Worm (Caenorhabditis elegans): ENCODE data around the gene sra-3.

The sra-3 gene

ce11 chrII:9540723-9541122 lies at the start of gene sra-3:
TSS of gene sra-3 (minus strand) at chrII:9540823.
- TF ChIP-seq dao-5 (tag; optimal IDR thresholded peaks at IDR 0.05) (no peak), him-1 (tag; optimal IDR thresholded peaks at IDR 0.05) (no peak), W03F9.2 (tag; optimal IDR thresholded peaks at IDR 0.05) (no peak)

- no peak for TF ChIP-seq W03F9.2 (tag; optimal IDR thresholded peaks at IDR 0.05)
- no peak for TF ChIP-seq dao-5 (tag; optimal IDR thresholded peaks at IDR 0.05)
- TF ChIP-seq him-1 (tag; optimal IDR thresholded peaks at IDR 0.05) = no peak
These were observed 49.0 kb upstream of the sra-3 start, which contains the start of gene eral-1 for ce11 chrII:9589667-9590066. TSS of gene eral-1 (minus strand) at chrII:9589767.

DNA sequence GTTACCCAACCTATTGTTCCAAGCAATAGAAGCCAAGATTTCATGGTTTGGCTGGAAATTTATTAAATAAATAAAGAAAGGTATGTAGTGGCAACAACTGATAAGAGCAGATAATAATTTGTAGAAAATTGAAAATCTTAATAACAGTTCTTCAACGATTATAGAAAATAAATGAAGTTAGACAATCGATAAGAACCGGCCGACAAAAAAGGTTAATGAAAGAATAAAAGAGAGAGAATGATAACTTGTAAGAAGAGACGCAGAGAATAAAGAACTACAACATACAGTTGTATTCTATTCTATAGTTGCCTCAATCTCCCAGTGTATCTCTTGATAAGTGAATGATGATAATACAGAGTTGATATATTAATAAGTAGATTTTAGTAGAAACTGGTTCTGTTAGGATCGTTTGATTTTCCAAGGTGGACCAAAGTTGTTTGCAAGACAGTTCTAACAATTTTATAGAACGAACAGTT lies 46.1 kb upstream of the sra-3 start, which contains the start of gene ugt-58:
TSS of gene ugt-58 (minus strand) at position 51 of the 476 bp plus-strand sequence.
- no peak for TF ChIP-seq him-1 (tag; optimal IDR thresholded peaks at IDR 0.05)
- no peak for TF ChIP-seq W03F9.2 (tag; optimal IDR thresholded peaks at IDR 0.05)
- TF ChIP-seq dao-5 (tag; optimal IDR thresholded peaks at IDR 0.05) = no peak

ce11 chrII:9583461-9583860 lies 42.8 kb upstream of the sra-3 start, which contains the start of gene wee-1.1:
TSS of gene wee-1.1 (minus strand) at chrII:9583561.
- TF ChIP-seq dao-5 (tag; optimal IDR thresholded peaks at IDR 0.05) = no peak
- TF ChIP-seq W03F9.2 (tag; optimal IDR thresholded peaks at IDR 0.05) = no peak
- no peak for TF ChIP-seq him-1 (tag; optimal IDR thresholded peaks at IDR 0.05)

ce11 chrII:9577630-9578029 lies 37.0 kb upstream of the sra-3 start:
- TF ChIP-seq W03F9.2 (tag; optimal IDR thresholded peaks at IDR 0.05) (no peak), dao-5 (tag; optimal IDR thresholded peaks at IDR 0.05) (no peak), him-1 (tag; optimal IDR thresholded peaks at IDR 0.05) (no peak)

ce11 chrII:9576707-9577106 lies 36.1 kb upstream of the sra-3 start:
- TF ChIP-seq him-1 (tag; optimal IDR thresholded peaks at IDR 0.05) (no peak), dao-5 (tag; optimal IDR thresholded peaks at IDR 0.05) (no peak), W03F9.2 (tag; optimal IDR thresholded peaks at IDR 0.05) (no peak)

- no peak for TF ChIP-seq W03F9.2 (tag; optimal IDR thresholded peaks at IDR 0.05)
- no peak for TF ChIP-seq him-1 (tag; optimal IDR thresholded peaks at IDR 0.05)
- TF ChIP-seq dao-5 (tag; optimal IDR thresholded peaks at IDR 0.05) = no peak
These were observed 35.0 kb upstream of the sra-3 start, which contains the start of gene exc-7 for ce11 chrII:9575670-9576069. TSS of gene exc-7 (plus strand) at chrII:9575970.

ce11 chrII:9574406-9574805 lies 33.8 kb upstream of the sra-3 start:
- TF ChIP-seq him-1 (tag; optimal IDR thresholded peaks at IDR 0.05) (no peak), W03F9.2 (tag; optimal IDR thresholded peaks at IDR 0.05) (no peak), dao-5 (tag; optimal IDR thresholded peaks at IDR 0.05) (no peak)

DNA sequence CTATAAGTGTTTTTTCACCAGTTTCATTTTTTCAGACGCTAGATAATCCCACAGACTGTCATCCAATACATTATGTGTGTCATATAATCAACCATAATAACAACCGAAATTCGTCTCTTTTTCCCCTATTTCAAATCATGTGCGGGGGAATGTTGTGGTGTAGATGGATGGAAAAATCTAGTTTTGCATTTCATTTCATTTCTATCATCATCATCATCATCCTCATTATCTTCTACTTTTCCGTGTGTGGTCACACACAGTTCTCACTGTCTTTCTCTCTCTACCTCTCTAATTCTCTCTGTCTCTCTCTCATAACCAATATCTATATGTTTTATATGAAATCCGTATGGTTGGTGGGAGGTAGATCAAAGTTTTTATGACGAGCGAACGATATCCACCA lies 32.8 kb upstream of the sra-3 start:
- TF ChIP-seq dao-5 (tag; optimal IDR thresholded peaks at IDR 0.05) (no peak), W03F9.2 (tag; optimal IDR thresholded peaks at IDR 0.05) (no peak), him-1 (tag; optimal IDR thresholded peaks at IDR 0.05) (no peak)

ce11 chrII:9566045-9566444 lies 25.4 kb upstream of the sra-3 start:
- TF ChIP-seq him-1 (tag; optimal IDR thresholded peaks at IDR 0.05) (peak; percentile 49), dao-5 (tag; optimal IDR thresholded peaks at IDR 0.05) (peak; percentile 80), W03F9.2 (tag; optimal IDR thresholded peaks at IDR 0.05) (no peak)

ce11 chrII:9560895-9561294 lies 20.3 kb upstream of the sra-3 start:
- TF ChIP-seq dao-5 (tag; optimal IDR thresholded peaks at IDR 0.05) (no peak), W03F9.2 (tag; optimal IDR thresholded peaks at IDR 0.05) (no peak), him-1 (tag; optimal IDR thresholded peaks at IDR 0.05) (no peak)

DNA sequence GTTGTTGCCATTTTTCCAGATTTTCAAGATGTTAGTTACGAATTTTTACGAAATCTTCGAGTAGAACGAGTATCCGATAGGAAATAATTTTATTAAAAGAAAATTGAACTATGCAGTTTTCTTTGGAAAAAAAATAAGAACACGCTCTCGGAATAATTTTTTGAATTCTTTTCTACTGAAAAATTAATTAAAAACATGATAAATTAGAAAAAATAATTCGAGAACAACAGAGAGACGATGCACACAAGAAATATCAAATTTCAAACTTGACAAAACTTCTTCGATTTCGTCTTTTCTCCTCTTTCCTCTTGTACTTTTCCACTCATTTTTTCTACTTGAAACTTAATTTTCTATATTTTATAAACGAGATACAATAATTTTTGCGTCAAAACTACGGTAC lies 19.3 kb upstream of the sra-3 start, which contains the start of gene F35H8.4:
TSS of gene F35H8.4 (minus strand) at position 101 of the 400 bp plus-strand sequence.
- TF ChIP-seq him-1 (tag; optimal IDR thresholded peaks at IDR 0.05) (no peak), dao-5 (tag; optimal IDR thresholded peaks at IDR 0.05) (no peak), W03F9.2 (tag; optimal IDR thresholded peaks at IDR 0.05) (no peak)

DNA sequence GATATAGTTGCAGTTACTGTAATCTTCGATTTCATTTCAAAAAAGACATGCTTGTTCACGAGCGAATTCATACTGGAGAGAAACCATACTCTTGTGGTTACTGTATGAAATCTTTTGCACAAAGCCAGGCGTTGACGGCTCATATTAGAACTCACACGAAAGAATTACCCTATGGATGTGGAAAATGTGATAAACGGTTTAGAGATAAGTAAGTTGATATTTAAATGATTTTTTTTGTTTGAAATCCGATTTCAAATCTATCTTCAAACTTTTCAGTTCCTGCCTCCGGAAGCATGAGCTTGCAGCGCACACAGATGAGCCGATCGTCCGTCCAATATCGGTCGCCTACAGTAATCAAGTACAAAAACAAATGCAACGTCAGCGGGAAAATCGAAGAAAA lies 18.3 kb upstream of the sra-3 start:
- TF ChIP-seq dao-5 (tag; optimal IDR thresholded peaks at IDR 0.05) = no peak

DNA sequence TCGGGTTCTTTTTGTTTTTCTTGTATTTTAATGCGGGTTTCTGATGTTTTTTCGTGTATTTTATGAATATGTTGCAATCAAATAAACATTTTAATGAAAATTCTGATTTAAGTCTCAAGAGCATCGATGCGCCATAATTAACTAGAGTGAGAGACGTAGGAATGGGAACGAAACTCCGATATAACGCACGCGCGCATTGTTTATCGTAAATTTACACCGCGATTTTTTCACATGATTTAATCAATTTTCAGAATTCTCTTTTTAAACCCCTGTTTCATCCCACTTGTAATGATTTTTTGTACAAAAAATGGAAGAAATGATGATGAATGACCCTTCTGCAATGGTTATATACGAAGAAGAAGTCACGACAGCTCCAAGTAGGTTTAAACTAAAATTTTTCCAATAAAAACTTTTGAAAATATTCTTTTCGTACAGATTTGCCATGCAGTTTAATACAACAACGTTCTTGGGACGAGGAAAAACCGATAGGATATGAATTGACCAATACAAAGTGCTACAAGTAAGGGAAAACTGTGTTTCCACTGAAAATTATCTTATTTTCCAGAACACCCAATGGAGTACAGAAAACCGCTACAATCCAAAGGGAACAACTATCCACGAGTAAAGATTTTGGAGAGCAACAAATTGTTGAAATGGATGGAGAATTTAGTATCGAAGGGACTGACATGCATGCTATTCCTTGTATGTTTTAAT lies 17.0 kb upstream of the sra-3 start, which contains the start of gene zfp-2:
TSS of gene zfp-2 (plus strand) at position 214 of the 714 bp plus-strand sequence.
- TF ChIP-seq dao-5 (tag; optimal IDR thresholded peaks at IDR 0.05) (no peak), him-1 (tag; optimal IDR thresholded peaks at IDR 0.05) (no peak), W03F9.2 (tag; optimal IDR thresholded peaks at IDR 0.05) (no peak)
